Worm (Caenorhabditis elegans) whole organism, early embryonic: ENCODE measurements around the gene bgnt-1.4.
"Not testable (repeated sequence)": the region's sequence is repeated elsewhere in the genome, so short reads cannot be mapped to it uniquely, and the experiment has no call there.

Experiments
- B0310.2 ChIP-seq: sonication (generic microtip); optimal IDR thresholded peaks from 2 replicates; lab custom pipeline; 2016; ENCODE audit warnings: mild to moderate bottlenecking, missing genetic modification characterization, missing compliant biosample characterization
- F13C5.2 ChIP-seq: sonication (generic microtip); optimal IDR thresholded peaks from 2 replicates; lab custom pipeline; 2017; ENCODE audit warnings: mild to moderate bottlenecking, missing genetic modification characterization, inconsistent platforms, missing compliant biosample characterization
- aly-1 ChIP-seq: sonication (generic microtip); optimal IDR thresholded peaks from 2 replicates; lab custom pipeline; 2016; ENCODE audit warnings: missing genetic modification characterization, missing compliant biosample characterization
- ama-1 ChIP-seq: fragments of 150-350 bp; optimal IDR thresholded peaks from 2 replicates; lab custom pipeline; 2014
- ceh-13 ChIP-seq: fragments of 200-800 bp; sonication (Bioruptor generic); optimal IDR thresholded peaks from 2 replicates; lab custom pipeline; 2018; ENCODE audit warnings: mild to moderate bottlenecking, missing genetic modification characterization, missing compliant biosample characterization
- ceh-36 ChIP-seq: sonication (generic microtip); optimal IDR thresholded peaks from 2 replicates; lab custom pipeline; 2016; ENCODE audit warnings: missing genetic modification characterization, inconsistent platforms, missing compliant biosample characterization
- ets-7 ChIP-seq: sonication (generic microtip); optimal IDR thresholded peaks from 2 replicates; lab custom pipeline; 2016; ENCODE audit warnings: missing genotype, missing genetic modification characterization, missing compliant biosample characterization
- flt-1 ChIP-seq: fragments of 200-800 bp; sonication (Bioruptor generic); IDR thresholded peaks from 2 replicates; pipeline ENCODE4 v1.3.6; 2022; ENCODE audit warnings: missing genetic modification characterization, missing compliant biosample characterization
- hmbx-1 ChIP-seq: sonication (generic microtip); optimal IDR thresholded peaks from 2 replicates; lab custom pipeline; 2016; ENCODE audit warnings: mild to moderate bottlenecking, missing genetic modification characterization, missing compliant biosample characterization
- hmg-4 ChIP-seq: fragments of 200-800 bp; sonication (Bioruptor generic); optimal IDR thresholded peaks from 2 replicates; lab custom pipeline; 2018; ENCODE audit warnings: mild to moderate bottlenecking, missing genetic modification characterization, missing compliant biosample characterization
- hnd-1 ChIP-seq: sonication (generic microtip); optimal IDR thresholded peaks from 2 replicates; lab custom pipeline; 2016; ENCODE audit warnings: missing genetic modification characterization, missing compliant biosample characterization
- pes-1 ChIP-seq: fragments of 200-800 bp; sonication (Bioruptor generic); IDR thresholded peaks from 2 replicates; pipeline ENCODE4 v1.3.6; 2022; ENCODE audit warnings: missing genetic modification reagents, missing genetic modification characterization, missing compliant biosample characterization
- scrt-1 ChIP-seq: fragments of 200-800 bp; sonication (Bioruptor generic); IDR thresholded peaks from 2 replicates; pipeline ENCODE4 v1.3.6; 2022; ENCODE audit warnings: missing genetic modification characterization, missing compliant biosample characterization
- sea-1 ChIP-seq: fragments of 200-800 bp; sonication (Bioruptor generic); conservative IDR thresholded peaks from 2 replicates; pipeline ENCODE4 v1.3.6; 2022; ENCODE audit warnings: missing genetic modification characterization, missing compliant biosample characterization
- tbx-11 ChIP-seq: fragments of 200-800 bp; sonication (Bioruptor generic); IDR thresholded peaks from 2 replicates; pipeline ENCODE4 v1.3.6; 2022; ENCODE audit warnings: missing genetic modification characterization, missing compliant biosample characterization
- tbx-37 ChIP-seq: fragments of 200-800 bp; sonication (Bioruptor generic); conservative IDR thresholded peaks from 2 replicates; pipeline ENCODE4 v1.3.6; 2022; ENCODE audit warnings: missing genetic modification reagents, missing genetic modification characterization, missing compliant biosample characterization
- tra-4 ChIP-seq: sonication (generic microtip); optimal IDR thresholded peaks from 2 replicates; lab custom pipeline; 2017; ENCODE audit warnings: missing genetic modification characterization, missing compliant biosample characterization

The bgnt-1.4 gene

ce11 chrV:4760674-4761073 lies at the start of gene bgnt-1.4:
bgnt-1.4 (plus strand) TSS chrV:4760974.
- not testable (repeated sequence) for TF ChIP-seq sea-1 (GFP tag; lab: Robert Waterston, UW); tra-4 (tag; lab: Kevin White, UChicago); scrt-1 (GFP tag; lab: Robert Waterston, UW)

ce11 chrV:4719965-4720364 lies 40.8 kb upstream of the bgnt-1.4 start, which contains the start of gene prx-6:
prx-6 (minus strand) TSS chrV:4720093.
- TF ChIP-seq flt-1 (GFP tag; lab: Robert Waterston, UW) (no peak), sea-1 (GFP tag; lab: Robert Waterston, UW) (no peak), scrt-1 (GFP tag; lab: Robert Waterston, UW) (no peak), ama-1 (no peak), tbx-37 (no peak), ets-7 (tag; lab: Kevin White, UChicago) (no peak), ceh-13 (GFP tag; lab: Kevin White, UChicago) (no peak), pes-1 (GFP tag; lab: Robert Waterston, UW) (no peak), ceh-36 (tag; lab: Kevin White, UChicago) (no peak), hmbx-1 (no peak), hmg-4 (no peak), tbx-11 (GFP tag; lab: Robert Waterston, UW) (no peak), tra-4 (tag; lab: Kevin White, UChicago) (no peak), F13C5.2 (tag; lab: Kevin White, UChicago) (no peak), aly-1 (tag; lab: Kevin White, UChicago) (no peak), B0310.2 (tag; lab: Kevin White, UChicago) (no peak), hnd-1 (tag; lab: Kevin White, UChicago) (no peak)

ce11 chrV:4720884-4721464 lies 39.8 kb upstream of the bgnt-1.4 start:
- no peak for TF ChIP-seq sea-1 (GFP tag; lab: Robert Waterston, UW)
- no peak for TF ChIP-seq ceh-36 (tag; lab: Kevin White, UChicago)
- no peak for TF ChIP-seq F13C5.2 (tag; lab: Kevin White, UChicago)
- no peak for TF ChIP-seq aly-1 (tag; lab: Kevin White, UChicago)
- TF ChIP-seq tbx-11 (GFP tag; lab: Robert Waterston, UW): no peak
- no peak for TF ChIP-seq flt-1 (GFP tag; lab: Robert Waterston, UW)
- no peak for TF ChIP-seq hmg-4
- no peak for TF ChIP-seq pes-1 (GFP tag; lab: Robert Waterston, UW)

- no peak for TF ChIP-seq tra-4 (tag; lab: Kevin White, UChicago)
- TF ChIP-seq hnd-1 (tag; lab: Kevin White, UChicago): no peak
- TF ChIP-seq pes-1 (GFP tag; lab: Robert Waterston, UW): no peak
Observed at ce11 chrV:4722314-4722713, 38.5 kb upstream of the bgnt-1.4 start, which contains the start of gene F39G3.5. F39G3.5 (plus strand) TSS chrV:4722614.

- TF ChIP-seq B0310.2 (tag; lab: Kevin White, UChicago) (no peak), ama-1 (no peak), hmg-4 (no peak), ceh-36 (tag; lab: Kevin White, UChicago) (no peak), sea-1 (GFP tag; lab: Robert Waterston, UW) (no peak), tra-4 (tag; lab: Kevin White, UChicago) (no peak), scrt-1 (GFP tag; lab: Robert Waterston, UW) (no peak), flt-1 (GFP tag; lab: Robert Waterston, UW) (no peak), aly-1 (tag; lab: Kevin White, UChicago) (no peak), tbx-11 (GFP tag; lab: Robert Waterston, UW) (no peak), F13C5.2 (tag; lab: Kevin White, UChicago) (no peak), ceh-13 (GFP tag; lab: Kevin White, UChicago) (no peak), hnd-1 (tag; lab: Kevin White, UChicago) (no peak), pes-1 (GFP tag; lab: Robert Waterston, UW) (no peak), ets-7 (tag; lab: Kevin White, UChicago) (no peak), hmbx-1 (no peak), tbx-37 (no peak)
Observed at ce11 chrV:4724453-4724852, 36.3 kb upstream of the bgnt-1.4 start, which contains the start of gene F39G3.4. F39G3.4 (plus strand) TSS chrV:4724753.

- TF ChIP-seq B0310.2 (tag; lab: Kevin White, UChicago) (no peak), tbx-37 (no peak), hnd-1 (tag; lab: Kevin White, UChicago) (no peak), sea-1 (GFP tag; lab: Robert Waterston, UW) (no peak), tbx-11 (GFP tag; lab: Robert Waterston, UW) (no peak), ama-1 (no peak), hmg-4 (no peak), pes-1 (GFP tag; lab: Robert Waterston, UW) (no peak), aly-1 (tag; lab: Kevin White, UChicago) (no peak), ceh-36 (tag; lab: Kevin White, UChicago) (no peak), flt-1 (GFP tag; lab: Robert Waterston, UW) (no peak), hmbx-1 (no peak), F13C5.2 (tag; lab: Kevin White, UChicago) (no peak), tra-4 (tag; lab: Kevin White, UChicago) (no peak), ceh-13 (GFP tag; lab: Kevin White, UChicago) (no peak), ets-7 (tag; lab: Kevin White, UChicago) (no peak), scrt-1 (GFP tag; lab: Robert Waterston, UW) (no peak)
Observed at ce11 chrV:4730075-4730474, 30.7 kb upstream of the bgnt-1.4 start, which contains the start of gene tig-2. tig-2 (minus strand) TSS chrV:4730161.
